Worm (Caenorhabditis elegans): ENCODE data around the gene F35D2.3.

DNA sequence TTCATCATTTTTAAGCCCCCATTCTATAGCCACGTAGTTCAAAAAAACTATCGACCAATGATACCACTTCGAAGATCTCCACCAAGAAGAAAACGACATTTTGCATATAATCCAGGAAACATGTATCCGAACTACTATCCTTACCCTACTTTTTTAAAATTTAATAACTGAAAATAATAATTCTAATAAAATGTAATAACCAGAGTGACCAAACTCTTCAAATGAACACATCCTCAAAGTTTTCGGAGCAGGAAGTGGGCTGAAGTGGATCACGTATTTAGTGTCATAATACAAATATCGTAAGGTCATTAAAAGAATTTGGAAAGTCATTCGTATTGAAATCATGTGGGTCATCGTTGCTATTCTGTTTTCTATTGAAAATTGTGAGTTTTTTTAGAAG lies 7.0 kb downstream of the F35D2.3 start, which contains the start of gene F35D2.6:
- TF ChIP-seq ceh-13 (GFP tag; optimal IDR thresholded peaks at IDR 0.05): no peak
- no peak for TF ChIP-seq ama-1 (optimal IDR thresholded peaks at IDR 0.05)

Measured in whole organism, early embryonic.